Worm (Caenorhabditis elegans): ENCODE results near the gene C45B2.1.

DNA sequence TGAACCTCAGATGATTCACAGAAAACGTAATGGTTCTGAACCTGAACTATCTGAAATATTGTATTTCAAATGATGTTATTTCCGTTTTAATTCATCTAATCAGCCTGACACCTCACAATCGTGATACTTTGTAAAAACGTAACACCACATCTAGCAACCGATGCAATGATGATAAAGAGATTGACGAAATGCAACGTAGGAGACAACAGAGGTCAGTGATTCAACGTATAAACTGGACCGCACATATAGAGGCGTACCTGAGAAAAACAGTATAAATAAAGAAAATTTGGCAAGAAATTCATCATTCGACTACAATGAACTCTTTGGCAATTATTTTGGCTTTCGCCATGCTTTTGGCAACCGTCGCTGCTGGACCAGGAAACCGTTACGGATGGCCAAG is 1.5 kb upstream of the C45B2.1 start, which contains the start of gene C45B2.2:
- TF ChIP-seq mab-5 (tag; optimal IDR thresholded peaks at IDR 0.05), result no peak
- TF ChIP-seq snpc-4 (tag; optimal IDR thresholded peaks at IDR 0.05), result no peak
- TF ChIP-seq nhr-28 (tag; optimal IDR thresholded peaks at IDR 0.05), result no peak
- TF ChIP-seq unc-39 (tag; optimal IDR thresholded peaks at IDR 0.05), result no peak
